Worm (Caenorhabditis elegans) whole organism, midembryonic: Measurements from ENCODE around the gene D1053.3.

Experiments used
- tab-1 ChIP-seq: fragments of 200-800 bp; sonication (Bioruptor generic); IDR thresholded peaks from 2 replicates; pipeline ENCODE4 v1.3.6; 2022; ENCODE audit warnings: missing genetic modification characterization, missing compliant biosample characterization
- ztf-29 ChIP-seq: fragments of 200-800 bp; sonication (Bioruptor generic); IDR thresholded peaks from 2 replicates; pipeline ENCODE4 v1.3.6; 2022; ENCODE audit warnings: missing genetic modification reagents, missing genetic modification characterization, missing compliant biosample characterization

- no peak for TF ChIP-seq tab-1 (GFP tag; lab: Robert Waterston, UW)
- TF ChIP-seq ztf-29 (GFP tag; lab: Robert Waterston, UW): no peak
These were observed 16.9 kb downstream of the D1053.3 start for ce11 chrX:11720058-11720457.
